Fruit fly (Drosophila melanogaster): ENCODE results near the gene CG32452.

DNA sequence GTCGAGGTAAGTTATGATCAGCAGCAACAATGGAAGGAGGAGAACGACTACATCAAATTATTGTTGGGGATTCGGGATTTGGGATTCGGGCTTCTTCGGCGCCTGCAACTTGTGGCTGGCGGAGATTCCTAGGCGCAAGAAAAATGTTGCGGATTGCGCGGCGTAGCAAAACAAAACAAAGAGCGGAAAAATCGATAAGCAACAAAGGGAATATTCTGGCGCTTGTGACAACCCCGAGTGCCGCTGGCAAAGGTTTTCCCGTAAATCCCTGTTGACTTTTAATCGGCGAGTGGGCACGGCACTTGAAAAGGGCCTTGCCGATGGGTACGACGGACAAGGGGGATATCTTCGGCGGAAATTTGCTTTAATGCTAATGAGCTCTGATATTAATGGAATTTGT, 32.5 kb downstream of the CG32452 start:
- TF ChIP-seq CG8478 (optimal IDR thresholded peaks at IDR 0.05) (no peak), CTCF (optimal IDR thresholded peaks at IDR 0.05) (no peak)

Data from S2 (cell line).